Worm (Caenorhabditis elegans): ENCODE data around the gene haao-1.

Gene haao-1

DNA sequence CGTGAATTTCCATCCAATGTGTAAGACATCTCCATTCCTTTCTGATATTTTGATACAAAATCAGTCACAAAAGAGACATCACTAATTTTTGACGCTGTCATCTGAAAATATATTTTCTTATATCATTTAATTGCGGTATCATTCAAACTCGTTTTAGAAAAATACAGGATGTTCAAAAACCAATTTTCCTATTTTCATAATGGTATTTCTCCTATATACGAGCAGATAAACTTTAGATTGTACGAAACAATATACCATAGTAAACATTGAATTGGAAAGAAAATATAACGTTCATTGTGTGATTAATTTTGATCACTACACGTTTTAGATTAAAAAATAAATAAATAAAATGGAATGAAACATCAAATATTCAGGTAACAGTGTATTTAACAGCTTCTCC is 36.8 kb downstream of the haao-1 start, which contains the start of gene C50F4.16:
TSS of gene C50F4.16 (minus strand) at position 101 of the 400 bp plus-strand sequence.
- TF ChIP-seq tbx-37 (GFP tag; conservative IDR thresholded peaks at IDR 0.05) = no peak
- TF ChIP-seq ceh-36 (tag; optimal IDR thresholded peaks at IDR 0.05) = no peak
- no peak for TF ChIP-seq aly-1 (tag; optimal IDR thresholded peaks at IDR 0.05)
- TF ChIP-seq hmbx-1 (tag; optimal IDR thresholded peaks at IDR 0.05) = no peak
- no peak for TF ChIP-seq tra-4 (tag; optimal IDR thresholded peaks at IDR 0.05)
- no peak for TF ChIP-seq flt-1 (GFP tag; IDR thresholded peaks at IDR 0.05)

- TF ChIP-seq tbx-11 (GFP tag; IDR thresholded peaks at IDR 0.05) (no peak), hnd-1 (tag; optimal IDR thresholded peaks at IDR 0.05) (no peak), F13C5.2 (tag; optimal IDR thresholded peaks at IDR 0.05) (peak; percentile 31), ceh-13 (GFP tag; optimal IDR thresholded peaks at IDR 0.05) (no peak), hmbx-1 (tag; optimal IDR thresholded peaks at IDR 0.05) (no peak), pes-1 (GFP tag; IDR thresholded peaks at IDR 0.05) (no peak; the same call in none of the 2 replicates), ceh-36 (tag; optimal IDR thresholded peaks at IDR 0.05) (no peak), tbx-37 (GFP tag; conservative IDR thresholded peaks at IDR 0.05) (no peak; the same call in 1 of the 2 replicates), scrt-1 (GFP tag; IDR thresholded peaks at IDR 0.05) (no peak), B0310.2 (tag; optimal IDR thresholded peaks at IDR 0.05) (no peak), flt-1 (GFP tag; IDR thresholded peaks at IDR 0.05) (peak; percentile 39; the same call in 1 of the 2 replicates), ama-1 (optimal IDR thresholded peaks at IDR 0.05) (no peak), hmg-4 (GFP tag; optimal IDR thresholded peaks at IDR 0.05) (no peak), tra-4 (tag; optimal IDR thresholded peaks at IDR 0.05) (no peak)
Measured at ce11 chrV:9544176-9544632, 39.5 kb downstream of the haao-1 start, which contains the start of gene mdf-1. Gene mdf-1, minus strand, starts transcription at chrV:9544226.

ce11 chrV:9545238-9545709 is 40.6 kb downstream of the haao-1 start, which contains the start of the genes his-35 and his-41:
Gene his-35, minus strand, starts transcription at chrV:9545288.
Gene his-41, plus strand, starts transcription at chrV:9545536.
- TF ChIP-seq ceh-36 (tag; optimal IDR thresholded peaks at IDR 0.05) (no peak), ceh-13 (GFP tag; optimal IDR thresholded peaks at IDR 0.05) (no peak), sea-1 (GFP tag; conservative IDR thresholded peaks at IDR 0.05) (no peak), tra-4 (tag; optimal IDR thresholded peaks at IDR 0.05) (no peak)

DNA sequence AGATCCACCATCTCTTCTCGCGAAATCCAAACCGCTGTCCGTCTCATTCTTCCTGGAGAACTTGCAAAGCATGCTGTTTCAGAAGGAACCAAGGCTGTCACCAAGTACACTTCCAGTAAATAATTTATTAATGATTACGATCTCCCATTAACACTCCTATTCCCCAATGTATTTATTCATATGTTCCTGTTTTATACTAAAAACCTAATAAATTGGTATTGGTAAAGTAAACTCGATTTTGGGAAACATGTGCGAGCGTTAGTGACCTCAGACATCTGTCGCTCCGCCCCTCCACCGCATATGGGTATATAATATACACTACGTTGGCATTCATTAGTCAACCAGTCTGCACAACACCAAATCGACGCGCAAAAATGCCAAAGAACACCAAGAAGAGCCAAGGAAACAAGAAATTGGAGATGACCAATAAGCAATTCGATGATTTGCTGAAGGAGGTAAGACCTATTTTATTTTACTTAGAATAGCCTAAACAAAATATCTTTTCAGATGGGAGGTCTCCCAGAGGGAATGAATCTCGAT is 41.4 kb downstream of the haao-1 start, which contains the start of gene C50F4.6:
TSS of gene C50F4.6 (plus strand) at position 51 of the 540 bp plus-strand sequence.
- TF ChIP-seq aly-1 (tag; optimal IDR thresholded peaks at IDR 0.05) (no peak), pes-1 (GFP tag; IDR thresholded peaks at IDR 0.05) (peak; percentile 58), F13C5.2 (tag; optimal IDR thresholded peaks at IDR 0.05) (no peak)

ce11 chrV:9546860-9547269 is 42.2 kb downstream of the haao-1 start, which contains the start of gene his-37:
Gene his-37, plus strand, starts transcription at chrV:9547105.
- no peak for TF ChIP-seq B0310.2 (tag; optimal IDR thresholded peaks at IDR 0.05)
- no peak for TF ChIP-seq aly-1 (tag; optimal IDR thresholded peaks at IDR 0.05)
- no peak for TF ChIP-seq ets-7 (tag; optimal IDR thresholded peaks at IDR 0.05)
- no peak for TF ChIP-seq ceh-13 (GFP tag; optimal IDR thresholded peaks at IDR 0.05)
- TF ChIP-seq scrt-1 (GFP tag; IDR thresholded peaks at IDR 0.05) = no peak
- peak; percentile 16 for TF ChIP-seq hmbx-1 (tag; optimal IDR thresholded peaks at IDR 0.05)
- peak; percentile 41 for TF ChIP-seq F13C5.2 (tag; optimal IDR thresholded peaks at IDR 0.05)
- TF ChIP-seq ceh-36 (tag; optimal IDR thresholded peaks at IDR 0.05) = no peak
- TF ChIP-seq tra-4 (tag; optimal IDR thresholded peaks at IDR 0.05) = peak; percentile 41
- TF ChIP-seq tbx-11 (GFP tag; IDR thresholded peaks at IDR 0.05) = no peak
- peak; percentile 53; the same call in 1 of the 2 replicates for TF ChIP-seq pes-1 (GFP tag; IDR thresholded peaks at IDR 0.05)
- 0 out of 2 replicates have a peak, but pooled peaks have one; percentile 34 for TF ChIP-seq tbx-37 (GFP tag; conservative IDR thresholded peaks at IDR 0.05)
- peak; percentile 64 for TF ChIP-seq hmg-4 (GFP tag; optimal IDR thresholded peaks at IDR 0.05)
- TF ChIP-seq flt-1 (GFP tag; IDR thresholded peaks at IDR 0.05) = peak; percentile 61
- TF ChIP-seq ama-1 (optimal IDR thresholded peaks at IDR 0.05) = no peak
- TF ChIP-seq sea-1 (GFP tag; conservative IDR thresholded peaks at IDR 0.05) = no peak
- TF ChIP-seq hnd-1 (tag; optimal IDR thresholded peaks at IDR 0.05) = no peak

DNA sequence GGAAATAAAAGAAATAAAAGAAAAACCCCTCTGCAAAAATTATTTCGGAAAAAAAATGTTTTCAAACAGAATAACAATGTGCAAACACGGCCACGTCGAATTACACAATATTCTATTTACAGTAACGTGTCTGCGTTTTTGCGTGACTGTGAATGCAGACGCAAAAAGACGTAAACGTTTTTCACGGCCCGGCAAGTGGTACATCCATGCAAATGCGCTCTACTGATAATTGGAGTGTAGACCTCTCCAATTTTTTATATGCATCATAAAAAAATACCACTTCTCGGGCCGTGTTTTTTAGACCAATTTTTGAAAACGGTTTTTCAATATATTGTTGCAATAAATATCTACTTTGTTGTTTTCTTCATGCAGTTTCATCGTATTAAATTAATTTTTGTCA is 44.7 kb downstream of the haao-1 start, which contains the start of gene nstp-10:
TSS of gene nstp-10 (minus strand) at position 378 of the 400 bp plus-strand sequence.
- TF ChIP-seq ets-7 (tag; optimal IDR thresholded peaks at IDR 0.05) (no peak), scrt-1 (GFP tag; IDR thresholded peaks at IDR 0.05) (no peak), tbx-37 (GFP tag; conservative IDR thresholded peaks at IDR 0.05) (no peak), tbx-11 (GFP tag; IDR thresholded peaks at IDR 0.05) (no peak), F13C5.2 (tag; optimal IDR thresholded peaks at IDR 0.05) (no peak), ceh-36 (tag; optimal IDR thresholded peaks at IDR 0.05) (no peak), tra-4 (tag; optimal IDR thresholded peaks at IDR 0.05) (no peak), ama-1 (optimal IDR thresholded peaks at IDR 0.05) (no peak), aly-1 (tag; optimal IDR thresholded peaks at IDR 0.05) (no peak), ceh-13 (GFP tag; optimal IDR thresholded peaks at IDR 0.05) (no peak), flt-1 (GFP tag; IDR thresholded peaks at IDR 0.05) (no peak), hnd-1 (tag; optimal IDR thresholded peaks at IDR 0.05) (no peak), sea-1 (GFP tag; conservative IDR thresholded peaks at IDR 0.05) (no peak), hmg-4 (GFP tag; optimal IDR thresholded peaks at IDR 0.05) (no peak), hmbx-1 (tag; optimal IDR thresholded peaks at IDR 0.05) (no peak), B0310.2 (tag; optimal IDR thresholded peaks at IDR 0.05) (no peak), pes-1 (GFP tag; IDR thresholded peaks at IDR 0.05) (no peak)

DNA sequence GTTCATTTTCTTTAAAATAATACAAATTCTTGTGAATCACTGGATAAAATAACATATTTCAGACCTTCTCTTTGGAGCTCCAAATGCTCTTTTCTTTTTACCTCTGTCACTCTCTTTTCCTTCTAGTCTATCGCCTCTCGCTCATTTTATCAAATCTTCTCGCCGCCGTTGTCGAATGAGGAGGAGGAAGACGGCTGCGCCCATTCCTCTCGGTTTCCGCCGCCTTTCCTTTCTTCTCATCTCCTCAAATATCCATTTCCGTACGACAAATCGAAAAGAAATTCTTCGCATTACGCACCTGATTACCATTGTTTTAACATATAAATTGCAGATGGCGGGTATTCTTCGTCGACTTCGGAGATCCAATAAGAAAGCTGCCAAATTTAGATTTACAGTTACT is 45.6 kb downstream of the haao-1 start, which contains the start of gene ehbp-1:
TSS of gene ehbp-1 (plus strand) at position 332 of the 400 bp plus-strand sequence.
- TF ChIP-seq F13C5.2 (tag; optimal IDR thresholded peaks at IDR 0.05) (no peak), tbx-11 (GFP tag; IDR thresholded peaks at IDR 0.05) (no peak), B0310.2 (tag; optimal IDR thresholded peaks at IDR 0.05) (no peak), pes-1 (GFP tag; IDR thresholded peaks at IDR 0.05) (no peak), hmg-4 (GFP tag; optimal IDR thresholded peaks at IDR 0.05) (no peak), aly-1 (tag; optimal IDR thresholded peaks at IDR 0.05) (no peak), ceh-36 (tag; optimal IDR thresholded peaks at IDR 0.05) (no peak), ets-7 (tag; optimal IDR thresholded peaks at IDR 0.05) (no peak), hnd-1 (tag; optimal IDR thresholded peaks at IDR 0.05) (no peak), ama-1 (optimal IDR thresholded peaks at IDR 0.05) (no peak), ceh-13 (GFP tag; optimal IDR thresholded peaks at IDR 0.05) (no peak), tra-4 (tag; optimal IDR thresholded peaks at IDR 0.05) (no peak), sea-1 (GFP tag; conservative IDR thresholded peaks at IDR 0.05) (no peak), hmbx-1 (tag; optimal IDR thresholded peaks at IDR 0.05) (no peak), scrt-1 (GFP tag; IDR thresholded peaks at IDR 0.05) (no peak), flt-1 (GFP tag; IDR thresholded peaks at IDR 0.05) (no peak), tbx-37 (GFP tag; conservative IDR thresholded peaks at IDR 0.05) (no peak)
